Fruit fly (Drosophila melanogaster): Measurements from ENCODE around the gene CG17751.

DNA sequence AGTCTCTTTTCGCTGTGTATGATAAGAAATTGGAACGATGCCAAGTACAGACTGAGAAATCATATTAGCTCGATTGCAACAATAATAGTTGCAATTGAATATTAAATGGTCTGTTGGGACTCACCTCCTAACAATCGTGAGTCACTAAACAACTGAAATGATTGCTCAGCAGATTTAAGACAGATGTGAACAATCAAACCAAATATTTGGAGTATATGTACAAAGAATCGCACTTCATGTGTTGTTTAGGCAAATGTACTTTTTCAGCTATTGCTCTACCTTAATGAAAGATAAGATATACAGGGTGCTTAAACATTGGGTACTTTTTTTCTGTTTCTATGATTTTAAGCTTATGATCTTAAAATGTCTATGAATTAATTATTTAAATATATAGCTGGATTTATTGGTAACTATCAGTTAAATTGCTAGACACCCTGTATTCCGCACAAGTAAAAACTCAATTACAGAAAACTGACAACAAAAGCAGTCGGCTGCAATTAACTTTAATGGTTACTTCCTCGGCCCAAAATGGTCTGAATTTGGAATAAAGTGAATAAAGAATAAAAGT, 34.5 kb downstream of the CG17751 start:
- no peak for TF ChIP-seq CG8478 (optimal IDR thresholded peaks at IDR 0.05)
- no peak for TF ChIP-seq CTCF (optimal IDR thresholded peaks at IDR 0.05)
